Worm (Caenorhabditis elegans) whole organism, L1 larva: Measurements from ENCODE around the gene rdl-1.

ENCODE experiments used
- C34B4.2 ChIP-seq: sonication (generic microtip); optimal IDR thresholded peaks from 2 replicates; lab custom pipeline; 2017; ENCODE audit warnings: mild to moderate bottlenecking, missing genetic modification characterization, missing compliant biosample characterization
- aha-1 ChIP-seq: fragments of 150-350 bp; optimal IDR thresholded peaks from 2 replicates; lab custom pipeline; 2014; ENCODE audit warnings: missing biosample characterization, missing genetic modification characterization
- aly-2 ChIP-seq: fragments of 150-350 bp; optimal IDR thresholded peaks from 2 replicates; lab custom pipeline; 2014; ENCODE audit warnings: missing biosample characterization, missing genetic modification characterization
- ceh-82 ChIP-seq, 3 experiments: fragments of 150-350 bp in 1 of 3; sonication (generic microtip) in 2 of 3; optimal IDR thresholded peaks; 2 replicates each; lab custom pipeline; 2014 to 2017; ENCODE audit warnings: missing biosample characterization in 3 of 3, missing genetic modification characterization in 3 of 3
- ceh-88 ChIP-seq: fragments of 200-800 bp; sonication (Bioruptor generic); IDR thresholded peaks from 2 replicates; pipeline ENCODE4 v1.3.6; 2022; ENCODE audit warnings: missing genetic modification characterization, missing compliant biosample characterization
- ceh-90 ChIP-seq: sonication (generic microtip); optimal IDR thresholded peaks from 2 replicates; lab custom pipeline; 2016; ENCODE audit warnings: missing genetic modification characterization, missing compliant biosample characterization
- dsc-1 ChIP-seq: sonication (generic microtip); optimal IDR thresholded peaks from 2 replicates; lab custom pipeline; 2016; ENCODE audit warnings: mild to moderate bottlenecking, missing genetic modification characterization, missing compliant biosample characterization
- efl-1 ChIP-seq, 4 experiments: fragments of 150-350 bp; optimal IDR thresholded peaks in 3 of 4; peaks in 1 of 4; 1 replicate in 1 of 4; 2 replicates in 3 of 4; lab custom pipeline; 2014; ENCODE audit warnings: missing biosample characterization in 2 of 4, missing genetic modification characterization in 2 of 4, missing genetic modification reagents in 2 of 4
- egl-13 ChIP-seq: sonication (generic microtip); optimal IDR thresholded peaks from 2 replicates; lab custom pipeline; 2016; ENCODE audit warnings: missing genotype, missing genetic modification reagents, missing genetic modification characterization, missing compliant biosample characterization
- egl-27 ChIP-seq, 2 experiments: fragments of 150-350 bp in 1 of 2; sonication (generic microtip); optimal IDR thresholded peaks; 3 replicates each; lab custom pipeline; 2017 to 2018; ENCODE audit warnings: missing biosample characterization in 2 of 2, missing genetic modification characterization in 2 of 2, missing genetic modification reagents in 2 of 2
- elt-2 ChIP-seq: sonication (generic microtip); optimal IDR thresholded peaks from 2 replicates; lab custom pipeline; 2016; ENCODE audit warnings: missing genetic modification characterization, mild to moderate bottlenecking, inconsistent platforms, missing compliant biosample characterization, missing genetic modification reagents
- elt-3 ChIP-seq, 6 experiments: fragments of 150-350 bp in 1 of 6; sonication (generic microtip); optimal IDR thresholded peaks; 2 replicates each; lab custom pipeline; 2017 to 2018; ENCODE audit warnings: missing biosample characterization in 6 of 6, missing genetic modification characterization in 6 of 6, inconsistent platforms in 1 of 6
- ets-5 ChIP-seq: fragments of 200-800 bp; sonication (Bioruptor generic); IDR thresholded peaks from 2 replicates; pipeline ENCODE4 v1.3.6; 2022; ENCODE audit warnings: missing genetic modification characterization, missing compliant biosample characterization
- fkh-4 ChIP-seq: sonication (generic microtip); optimal IDR thresholded peaks from 2 replicates; lab custom pipeline; 2016; ENCODE audit warnings: missing compliant biosample characterization, missing genetic modification characterization, borderline replicate concordance
- fos-1 ChIP-seq: fragments of 150-350 bp; optimal IDR thresholded peaks from 2 replicates; lab custom pipeline; 2014; ENCODE audit warnings: missing biosample characterization, missing genetic modification characterization
- grh-1 ChIP-seq: fragments of 200-800 bp; sonication (Bioruptor generic); IDR thresholded peaks from 2 replicates; pipeline ENCODE4 v1.3.6; 2022; ENCODE audit warnings: missing genetic modification reagents, missing genetic modification characterization, missing compliant biosample characterization
- hlh-17 ChIP-seq: fragments of 200-800 bp; sonication (Bioruptor generic); optimal IDR thresholded peaks from 2 replicates; lab custom pipeline; 2018; ENCODE audit warnings: missing genetic modification characterization, mild to moderate bottlenecking, missing compliant biosample characterization, moderate library complexity, borderline replicate concordance
- hlh-4 ChIP-seq: sonication (generic microtip); optimal IDR thresholded peaks from 2 replicates; lab custom pipeline; 2016; ENCODE audit warnings: mild to moderate bottlenecking, missing genetic modification characterization, missing compliant biosample characterization
- hpl-2 ChIP-seq: fragments of 150-350 bp; optimal IDR thresholded peaks from 2 replicates; lab custom pipeline; 2014; ENCODE audit warnings: missing biosample characterization, missing genetic modification reagents, missing genetic modification characterization
- irx-1 ChIP-seq: sonication (generic microtip); optimal IDR thresholded peaks from 2 replicates; lab custom pipeline; 2016; ENCODE audit warnings: missing genetic modification characterization, missing compliant biosample characterization
- lin-13 ChIP-seq: fragments of 150-350 bp; optimal IDR thresholded peaks from 2 replicates; lab custom pipeline; 2014; ENCODE audit warnings: missing biosample characterization, missing genetic modification reagents, missing genetic modification characterization
- lin-15B ChIP-seq: fragments of 150-350 bp; sonication (generic microtip); optimal IDR thresholded peaks from 3 replicates; lab custom pipeline; 2014; ENCODE audit warnings: missing biosample characterization, missing genetic modification characterization
- lir-3 ChIP-seq: sonication (generic microtip); optimal IDR thresholded peaks from 2 replicates; lab custom pipeline; 2016; ENCODE audit warnings: mild to moderate bottlenecking, missing genetic modification characterization, moderate library complexity, missing compliant biosample characterization; ENCODE audit not compliant: poor library complexity
- mab-9 ChIP-seq: fragments of 200-800 bp; sonication (Bioruptor generic); IDR thresholded peaks from 2 replicates; pipeline ENCODE4 v1.3.6; 2022; ENCODE audit warnings: missing genetic modification reagents, missing genetic modification characterization, missing compliant biosample characterization
- mdl-1 ChIP-seq, 2 experiments: fragments of 150-350 bp; optimal IDR thresholded peaks; 2 replicates each; lab custom pipeline; 2014 to 2017; ENCODE audit warnings: missing biosample characterization in 2 of 2, missing genetic modification characterization in 2 of 2, inconsistent platforms in 1 of 2
- nhr-12 ChIP-seq: sonication (generic microtip); optimal IDR thresholded peaks from 2 replicates; lab custom pipeline; 2017; ENCODE audit warnings: missing biosample characterization, missing genetic modification characterization
- nhr-19 ChIP-seq: fragments of 200-800 bp; sonication (Bioruptor generic); conservative IDR thresholded peaks from 2 replicates; pipeline ENCODE4 v1.3.6; 2022; ENCODE audit warnings: missing genetic modification characterization, missing compliant biosample characterization
- nhr-20 ChIP-seq: sonication (generic microtip); optimal IDR thresholded peaks from 2 replicates; lab custom pipeline; 2016; ENCODE audit warnings: mild to moderate bottlenecking, missing genetic modification characterization, missing compliant biosample characterization
- nhr-237 ChIP-seq: fragments of 150-350 bp; optimal IDR thresholded peaks from 2 replicates; lab custom pipeline; 2014; ENCODE audit warnings: missing biosample characterization, missing genetic modification characterization
- nhr-28 ChIP-seq: fragments of 150-350 bp; optimal IDR thresholded peaks from 2 replicates; lab custom pipeline; 2014; ENCODE audit warnings: missing biosample characterization, missing genetic modification characterization
- nhr-47 ChIP-seq: sonication (generic microtip); optimal IDR thresholded peaks from 2 replicates; lab custom pipeline; 2016; ENCODE audit warnings: mild to moderate bottlenecking, missing genetic modification characterization, moderate library complexity, missing compliant biosample characterization
- nhr-76 ChIP-seq: sonication (generic microtip); optimal IDR thresholded peaks from 2 replicates; lab custom pipeline; 2017; ENCODE audit warnings: missing biosample characterization, missing genetic modification characterization
- nhr-77 ChIP-seq: fragments of 150-350 bp; optimal IDR thresholded peaks from 2 replicates; lab custom pipeline; 2014; ENCODE audit warnings: missing biosample characterization, missing genetic modification characterization
- nhr-85 ChIP-seq: sonication (generic microtip); peaks from one replicate; lab custom pipeline; 2016; ENCODE audit warnings: missing genetic modification characterization, inconsistent platforms, missing compliant biosample characterization
- nhr-90 ChIP-seq: sonication (generic microtip); optimal IDR thresholded peaks from 2 replicates; lab custom pipeline; 2016; ENCODE audit warnings: mild to moderate bottlenecking, missing genetic modification characterization, missing compliant biosample characterization; ENCODE audit not compliant: poor library complexity
- pax-3 ChIP-seq: fragments of 200-800 bp; sonication (Bioruptor generic); optimal IDR thresholded peaks from 2 replicates; lab custom pipeline; 2018; ENCODE audit warnings: mild to moderate bottlenecking, missing genetic modification characterization, moderate library complexity, missing compliant biosample characterization
- pqm-1 ChIP-seq: sonication (generic microtip); optimal IDR thresholded peaks from 3 replicates; lab custom pipeline; 2017; ENCODE audit warnings: missing biosample characterization, missing genetic modification characterization
- skn-1 ChIP-seq: fragments of 150-350 bp; optimal IDR thresholded peaks from 2 replicates; lab custom pipeline; 2014; ENCODE audit warnings: missing biosample characterization, missing genetic modification characterization
- snpc-4 ChIP-seq: fragments of 150-350 bp; optimal IDR thresholded peaks from 2 replicates; lab custom pipeline; 2014; ENCODE audit warnings: missing biosample characterization, missing genetic modification characterization
- snu-23 ChIP-seq: sonication (generic microtip); optimal IDR thresholded peaks from 2 replicates; lab custom pipeline; 2016; ENCODE audit warnings: missing genetic modification characterization, missing compliant biosample characterization
- sox-4 ChIP-seq: sonication (generic microtip); optimal IDR thresholded peaks from 2 replicates; lab custom pipeline; 2016; ENCODE audit warnings: missing genetic modification characterization, missing compliant biosample characterization
- swsn-7 ChIP-seq: sonication (generic microtip); optimal IDR thresholded peaks from 2 replicates; lab custom pipeline; 2016; ENCODE audit warnings: missing genetic modification characterization, missing compliant biosample characterization
- unc-130 ChIP-seq: fragments of 150-350 bp; optimal IDR thresholded peaks from 2 replicates; lab custom pipeline; 2017; ENCODE audit warnings: missing biosample characterization, missing genetic modification characterization, inconsistent platforms
- unc-30 ChIP-seq: sonication (generic microtip); optimal IDR thresholded peaks from 2 replicates; lab custom pipeline; 2017; ENCODE audit warnings: missing biosample characterization, missing genetic modification characterization
- unc-98 ChIP-seq: fragments of 200-800 bp; sonication (Bioruptor generic); IDR thresholded peaks from 2 replicates; pipeline ENCODE4 v1.3.6; 2022; ENCODE audit warnings: missing genetic modification characterization, missing compliant biosample characterization
- vab-15 ChIP-seq: sonication (generic microtip); optimal IDR thresholded peaks from 2 replicates; lab custom pipeline; 2017; ENCODE audit warnings: missing genotype, mild to moderate bottlenecking, missing genetic modification characterization, missing compliant biosample characterization
- xbp-1 ChIP-seq: sonication (generic microtip); optimal IDR thresholded peaks from 2 replicates; lab custom pipeline; 2016; ENCODE audit warnings: missing genetic modification characterization, missing compliant biosample characterization
- zip-4 ChIP-seq: fragments of 200-800 bp; sonication (Bioruptor generic); optimal IDR thresholded peaks from 2 replicates; lab custom pipeline; 2018; ENCODE audit warnings: mild to moderate bottlenecking, missing genetic modification characterization, moderate library complexity, missing compliant biosample characterization

The rdl-1 gene

ce11 chrIV:7789521-7789949, 19.5 kb upstream of the rdl-1 start, which contains the start of gene imp-3 (continued):
- TF ChIP-seq aly-2 (tag; lab: Kevin White, UChicago): peak; percentile 16
- TF ChIP-seq elt-2 (tag; lab: Kevin White, UChicago): peak; percentile 6
- 0 out of 2 replicates have a peak, but pooled peaks have one; percentile 11 for TF ChIP-seq ceh-88 (GFP tag; lab: Robert Waterston, UW)
- peak; percentile 58 for TF ChIP-seq nhr-90 (tag; lab: Kevin White, UChicago)
- TF ChIP-seq hlh-4: no peak
- peak; percentile 18 for TF ChIP-seq irx-1 (tag; lab: Kevin White, UChicago)
- no peak for TF ChIP-seq fkh-4 (tag; lab: Kevin White, UChicago)
- TF ChIP-seq nhr-19 (GFP tag; lab: Robert Waterston, UW): 0 out of 2 replicates have a peak, but pooled peaks have one; percentile 11
- no peak for TF ChIP-seq nhr-12
- peak; percentile 7 for TF ChIP-seq xbp-1 (tag; lab: Kevin White, UChicago)
- no peak for TF ChIP-seq swsn-7 (tag; lab: Kevin White, UChicago)
- TF ChIP-seq pax-3 (tag; lab: Kevin White, UChicago): no peak
- peak in 3 of 6 experiments; percentile 12 to 56 (median 15) for TF ChIP-seq elt-3 (tag; optimal IDR thresholded peaks at IDR 0.05; lab: Kevin White, UChicago)
- TF ChIP-seq dsc-1: peak; percentile 18
- peak; percentile 26 to 42 for TF ChIP-seq efl-1 (optimal IDR thresholded peaks at IDR 0.05; lab: Kevin White, UChicago)
- peak; percentile 21 to 95 for TF ChIP-seq efl-1 (GFP tag; optimal IDR thresholded peaks at IDR 0.05 in 1 of 2; lab: Kevin White, UChicago)
- TF ChIP-seq snpc-4 (tag; lab: Kevin White, UChicago): no peak

ce11 chrIV:7785506-7786065, 15.5 kb upstream of the rdl-1 start, which contains the start of gene tag-322:
Gene tag-322, minus strand, starts transcription at chrIV:7785556.
- TF ChIP-seq lir-3 (tag; lab: Kevin White, UChicago): peak; percentile 50
- TF ChIP-seq nhr-76: no peak
- TF ChIP-seq nhr-237 (tag; lab: Kevin White, UChicago): no peak
- TF ChIP-seq nhr-77 (tag; lab: Kevin White, UChicago): peak; percentile 31
- TF ChIP-seq nhr-19 (GFP tag; lab: Robert Waterston, UW): peak; percentile 62
- TF ChIP-seq skn-1: peak; percentile 68
- TF ChIP-seq unc-130 (tag; lab: Kevin White, UChicago): peak; percentile 20
- peak; percentile 52 to 59 (median 52) for TF ChIP-seq ceh-82 (tag; optimal IDR thresholded peaks at IDR 0.05; lab: Kevin White, UChicago)
- no peak for TF ChIP-seq elt-3 (tag; optimal IDR thresholded peaks at IDR 0.05; lab: Kevin White, UChicago)
- no peak for TF ChIP-seq unc-30 (tag; lab: Kevin White, UChicago)
- TF ChIP-seq vab-15 (tag; lab: Kevin White, UChicago): no peak
- no peak for TF ChIP-seq lin-13 (GFP tag; lab: Kevin White, UChicago)
- TF ChIP-seq dsc-1: peak; percentile 75
- TF ChIP-seq egl-13 (tag; lab: Kevin White, UChicago): peak; percentile 42
- TF ChIP-seq ceh-90 (tag; lab: Kevin White, UChicago): no peak
- TF ChIP-seq snu-23 (GFP tag; lab: Kevin White, UChicago): peak; percentile 83
- TF ChIP-seq nhr-12: no peak
- no peak for TF ChIP-seq unc-98
- peak; percentile 76 for TF ChIP-seq nhr-20
- peak; percentile 13 for TF ChIP-seq sox-4 (tag; lab: Kevin White, UChicago)
- no peak for TF ChIP-seq pqm-1 (tag; lab: Kevin White, UChicago)
- 0 out of 2 replicates have a peak, but pooled peaks have one; percentile 11 for TF ChIP-seq grh-1 (GFP tag; lab: Robert Waterston, UW)
- TF ChIP-seq egl-27 (tag; optimal IDR thresholded peaks at IDR 0.05; lab: Kevin White, UChicago): no peak
- peak in 1 of 2 experiments; percentile 32 for TF ChIP-seq mdl-1 (tag; optimal IDR thresholded peaks at IDR 0.05; lab: Kevin White, UChicago)
- TF ChIP-seq hlh-4: no peak
- TF ChIP-seq zip-4 (GFP tag; lab: Kevin White, UChicago): no peak
- TF ChIP-seq hpl-2 (GFP tag; lab: Kevin White, UChicago): no peak
- TF ChIP-seq C34B4.2 (tag; lab: Kevin White, UChicago): no peak
- peak; percentile 80 for TF ChIP-seq nhr-47
- TF ChIP-seq aha-1 (tag; lab: Kevin White, UChicago): no peak
- peak; percentile 83 for TF ChIP-seq nhr-85 (tag; lab: Kevin White, UChicago)
- TF ChIP-seq ceh-88 (GFP tag; lab: Robert Waterston, UW): no peak
- peak; percentile 80 for TF ChIP-seq swsn-7 (tag; lab: Kevin White, UChicago)
- no peak for TF ChIP-seq hlh-17 (GFP tag; lab: Kevin White, UChicago)
- TF ChIP-seq fos-1: no peak
- TF ChIP-seq lin-15B (tag; lab: Kevin White, UChicago): peak; percentile 76
- TF ChIP-seq fkh-4 (tag; lab: Kevin White, UChicago): no peak
- TF ChIP-seq mab-9: no peak
- TF ChIP-seq ets-5 (GFP tag; lab: Robert Waterston, UW): no peak
- no peak for TF ChIP-seq nhr-28 (tag; lab: Kevin White, UChicago)
- no peak for TF ChIP-seq snpc-4 (tag; lab: Kevin White, UChicago)
